Worm (Caenorhabditis elegans) whole organism, L4/young adult: ENCODE results near the gene tbx-32.

ENCODE experiments used
- W03F9.2 ChIP-seq: fragments of 150-350 bp; optimal IDR thresholded peaks from 2 replicates; lab custom pipeline; 2014; ENCODE audit warnings: missing biosample characterization, missing genetic modification characterization
- dao-5 ChIP-seq: sonication (generic microtip); optimal IDR thresholded peaks from 2 replicates; lab custom pipeline; 2016; ENCODE audit warnings: missing genotype, missing genetic modification characterization, moderate library complexity, missing compliant biosample characterization
- him-1 ChIP-seq: sonication (generic microtip); optimal IDR thresholded peaks from 2 replicates; lab custom pipeline; 2016; ENCODE audit warnings: missing genotype, missing genetic modification reagents, missing genetic modification characterization, missing compliant biosample characterization

DNA sequence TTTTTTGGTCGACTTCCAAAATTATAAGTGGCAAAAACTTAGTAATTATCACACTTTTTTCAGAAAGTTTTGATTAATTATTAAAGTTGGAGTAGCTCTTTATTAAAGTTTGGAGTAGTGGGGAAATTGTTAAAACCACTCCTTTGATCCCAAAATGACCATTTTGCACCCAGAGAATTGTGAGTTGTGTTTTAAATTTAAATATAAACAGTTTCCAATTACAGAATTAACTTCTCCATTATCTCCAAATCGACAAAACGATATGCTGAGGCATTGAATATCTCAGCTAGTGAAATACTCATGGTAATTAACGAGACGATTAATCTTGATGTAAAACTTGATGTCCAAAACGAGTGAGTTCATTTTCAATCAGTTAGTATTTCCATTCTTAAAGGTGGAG is 27.5 kb upstream of the tbx-32 start, which contains the start of gene fbxb-58:
- TF ChIP-seq W03F9.2 (tag; lab: Kevin White, UChicago) (no peak), him-1 (tag; lab: Kevin White, UChicago) (no peak), dao-5 (no peak)
